In the genomic region with DNA sequence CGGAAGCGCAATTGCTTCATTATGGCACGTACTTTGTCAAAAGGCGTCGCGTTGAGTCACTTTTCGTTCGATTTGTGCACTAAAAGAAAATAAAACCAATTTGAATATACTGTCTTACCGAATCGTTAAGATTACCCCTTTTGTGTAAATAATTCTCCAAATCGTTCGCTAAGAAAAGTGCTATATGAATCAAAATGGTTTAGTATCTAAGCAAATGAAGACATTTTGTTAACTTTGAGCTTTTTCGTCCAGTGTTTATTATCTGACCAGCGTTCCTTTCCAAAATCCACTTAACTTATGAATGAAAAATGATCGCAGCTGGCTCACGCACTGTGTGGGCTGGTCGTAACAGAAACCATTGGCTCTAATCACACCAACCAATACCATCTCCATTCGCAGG, we compare ENCODE assay signal across 3 fruit fly cellular contexts.
A peak's percentile ranks its signal among the peaks of the same experiment; 100 is the strongest.
TF ChIP-seq lines count a peak whose summit lies in the region.

No protein-coding gene starts in this region.

TF ChIP-seq in whole organism, embryonic, 481 proteins besides CTCF, POLR2A, EP300 and RAD21 (continued from another document and continues in another):
- TF ChIP-seq Meics (GFP tag; optimal IDR thresholded peaks at IDR 0.05; lab: Kevin White, UChicago) (peak; percentile 40), fd102C (GFP tag; optimal IDR thresholded peaks at IDR 0.05; lab: Kevin White, UChicago) (no peak), CG1603 (tag; optimal IDR thresholded peaks at IDR 0.05; lab: Kevin White, UChicago) (peak; percentile 23), lbe (GFP tag; optimal IDR thresholded peaks at IDR 0.05; lab: Kevin White, UChicago) (peak; percentile 12), tup (GFP tag; optimal IDR thresholded peaks at IDR 0.05; lab: Kevin White, UChicago) (no peak), ind (GFP tag; optimal IDR thresholded peaks at IDR 0.05; lab: Kevin White, UChicago) (peak; percentile 8), dpn (GFP tag; optimal IDR thresholded peaks at IDR 0.05; lab: Kevin White, UChicago) (peak in 1 of 2 experiments; percentile 24), ranshi (GFP tag; IDR thresholded peaks at IDR 0.05; lab: Robert Waterston, UW) (0 out of 2 replicates have a peak, but pooled peaks have one; percentile 9), so (GFP tag; IDR thresholded peaks at IDR 0.05; lab: Robert Waterston, UW) (no peak), inv (GFP tag; IDR thresholded peaks at IDR 0.05; lab: Robert Waterston, UW; ENCODE audit: partially characterized antibody) (no peak), row (GFP tag; IDR thresholded peaks at IDR 0.05; lab: Robert Waterston, UW) (peak; percentile 53), wdn (GFP tag; IDR thresholded peaks at IDR 0.05; lab: Robert Waterston, UW) (0 out of 2 replicates have a peak, but pooled peaks have one; percentile 8), CG6689 (GFP tag; IDR thresholded peaks at IDR 0.05; lab: Robert Waterston, UW) (peak; percentile 23; the same call in 1 of the 2 replicates), CG12659 (GFP tag; optimal IDR thresholded peaks at IDR 0.05; lab: Kevin White, UChicago) (no peak), CG8281 (tag; optimal IDR thresholded peaks at IDR 0.05; lab: Kevin White, UChicago) (no peak), CoRest (tag; optimal IDR thresholded peaks at IDR 0.05; lab: Kevin White, UChicago) (peak; percentile 3), dmrt99B (tag; optimal IDR thresholded peaks at IDR 0.05; lab: Kevin White, UChicago) (peak; percentile 18), unpg (GFP tag; optimal IDR thresholded peaks at IDR 0.05; lab: Kevin White, UChicago) (peak; percentile 18), CG11696 (GFP tag; IDR thresholded peaks at IDR 0.05; lab: Robert Waterston, UW) (peak; percentile 51; the same call in 1 of the 2 replicates), Xrp1 (GFP tag; IDR thresholded peaks at IDR 0.05; lab: Robert Waterston, UW) (peak; percentile 23; the same call in 1 of the 2 replicates), aop (GFP tag; IDR thresholded peaks at IDR 0.05; lab: Robert Waterston, UW) (no peak), Xbp1 (GFP tag; optimal IDR thresholded peaks at IDR 0.05; lab: Kevin White, UChicago) (no peak), da (GFP tag; optimal IDR thresholded peaks at IDR 0.05; lab: Kevin White, UChicago) (no peak), CG11504 (tag; optimal IDR thresholded peaks at IDR 0.05; lab: Kevin White, UChicago) (peak; percentile 29), bsh (GFP tag; optimal IDR thresholded peaks at IDR 0.05; lab: Kevin White, UChicago) (peak in 1 of 2 experiments; percentile 6), CG2678 (tag; optimal IDR thresholded peaks at IDR 0.05; lab: Kevin White, UChicago) (peak; percentile 45), gce (GFP tag; IDR thresholded peaks at IDR 0.05; lab: Robert Waterston, UW) (no peak), hkb (optimal IDR thresholded peaks at IDR 0.05; lab: Kevin White, UChicago) (no peak), hkb (GFP tag; IDR thresholded peaks at IDR 0.05; lab: Robert Waterston, UW) (0 out of 2 replicates have a peak, but pooled peaks have one; percentile 29), lilli (GFP tag; optimal IDR thresholded peaks at IDR 0.05; lab: Kevin White, UChicago) (peak; percentile 43), bab2 (GFP tag; optimal IDR thresholded peaks at IDR 0.05; lab: Kevin White, UChicago) (peak; percentile 34), CG14441 (GFP tag; IDR thresholded peaks at IDR 0.05; lab: Robert Waterston, UW) (peak; percentile 34; the same call in 1 of the 2 replicates), CG13424 (tag; optimal IDR thresholded peaks at IDR 0.05; lab: Kevin White, UChicago) (peak; percentile 7), CG2116 (GFP tag; optimal IDR thresholded peaks at IDR 0.05; lab: Kevin White, UChicago) (no peak), slbo (GFP tag; IDR thresholded peaks at IDR 0.05; lab: Robert Waterston, UW) (peak; percentile 47), CG15479 (GFP tag; optimal IDR thresholded peaks at IDR 0.05; lab: Kevin White, UChicago) (no peak), Blimp-1 (GFP tag; optimal IDR thresholded peaks at IDR 0.05; lab: Kevin White, UChicago) (peak; percentile 13), CrebB (tag; optimal IDR thresholded peaks at IDR 0.05; lab: Kevin White, UChicago) (no peak), CG14014 (GFP tag; IDR thresholded peaks at IDR 0.05; lab: Robert Waterston, UW) (0 out of 2 replicates have a peak, but pooled peaks have one; percentile 26), sens (GFP tag; lab: Kevin White, UChicago) (peak; percentile 50), Pdp1 (GFP tag; optimal IDR thresholded peaks at IDR 0.05; lab: Kevin White, UChicago) (peak; percentile 10 to 24)

TF ChIP-seq in whole organism, prepupa, 60 proteins besides CTCF, POLR2A, EP300 and RAD21 (continued from another document):
- no peak for TF ChIP-seq CG6854 (GFP tag; optimal IDR thresholded peaks at IDR 0.05; lab: Kevin White, UChicago)
- TF ChIP-seq Sox102F (GFP tag; optimal IDR thresholded peaks at IDR 0.05; lab: Kevin White, UChicago) = peak; percentile 38
- no peak for TF ChIP-seq spab (GFP tag; optimal IDR thresholded peaks at IDR 0.05; lab: Kevin White, UChicago)
- TF ChIP-seq Hr4 (GFP tag; optimal IDR thresholded peaks at IDR 0.05; lab: Kevin White, UChicago) = peak; percentile 12
- peak; percentile 26 for TF ChIP-seq CG10669 (GFP tag; optimal IDR thresholded peaks at IDR 0.05; lab: Kevin White, UChicago)
- TF ChIP-seq cyc (GFP tag; optimal IDR thresholded peaks at IDR 0.05; lab: Kevin White, UChicago) = peak; percentile 53
- no peak for TF ChIP-seq CG1621 (tag; optimal IDR thresholded peaks at IDR 0.05; lab: Kevin White, UChicago)
- peak; percentile 23 for TF ChIP-seq Ets96B (tag; optimal IDR thresholded peaks at IDR 0.05; lab: Kevin White, UChicago)
- TF ChIP-seq CG8119 (GFP tag; IDR thresholded peaks at IDR 0.05; lab: Robert Waterston, UW) = peak; percentile 47; the same call in 1 of the 3 replicates
- TF ChIP-seq CG10631 (GFP tag; optimal IDR thresholded peaks at IDR 0.05; lab: Kevin White, UChicago) = peak; percentile 40
- TF ChIP-seq Smox (GFP tag; optimal IDR thresholded peaks at IDR 0.05; lab: Kevin White, UChicago) = peak; percentile 56
- peak; percentile 38 for TF ChIP-seq CG6792 (GFP tag; optimal IDR thresholded peaks at IDR 0.05; lab: Kevin White, UChicago)
- TF ChIP-seq CG6808 (GFP tag; optimal IDR thresholded peaks at IDR 0.05; lab: Kevin White, UChicago) = no peak
- no peak for TF ChIP-seq eg (GFP tag; IDR thresholded peaks at IDR 0.05; lab: Robert Waterston, UW)
- TF ChIP-seq topi (GFP tag; optimal IDR thresholded peaks at IDR 0.05; lab: Kevin White, UChicago) = peak; percentile 66
- TF ChIP-seq achi (GFP tag; optimal IDR thresholded peaks at IDR 0.05; lab: Kevin White, UChicago) = peak; percentile 57
- peak; percentile 40 for TF ChIP-seq CG3919 (GFP tag; optimal IDR thresholded peaks at IDR 0.05; lab: Kevin White, UChicago)
- TF ChIP-seq CG31627 (GFP tag; optimal IDR thresholded peaks at IDR 0.05; lab: Kevin White, UChicago) = peak; percentile 50
- TF ChIP-seq fd59A (GFP tag; optimal IDR thresholded peaks at IDR 0.05; lab: Kevin White, UChicago) = no peak
- TF ChIP-seq CG32006 (GFP tag; optimal IDR thresholded peaks at IDR 0.05; lab: Kevin White, UChicago) = peak; percentile 17
- TF ChIP-seq fkh (GFP tag; optimal IDR thresholded peaks at IDR 0.05; lab: Kevin White, UChicago) = no peak
- peak; percentile 74 for TF ChIP-seq Eip78C (GFP tag; lab: Kevin White, UChicago)
- TF ChIP-seq lz (GFP tag; optimal IDR thresholded peaks at IDR 0.05; lab: Kevin White, UChicago) = peak; percentile 34
- TF ChIP-seq CG4318 (GFP tag; optimal IDR thresholded peaks at IDR 0.05; lab: Kevin White, UChicago) = no peak
- no peak for TF ChIP-seq Eip93F (GFP tag; optimal IDR thresholded peaks at IDR 0.05; lab: Kevin White, UChicago)
- no peak for TF ChIP-seq dac (GFP tag; optimal IDR thresholded peaks at IDR 0.05; lab: Kevin White, UChicago)
- no peak for TF ChIP-seq CG11294 (GFP tag; IDR thresholded peaks at IDR 0.05; lab: Robert Waterston, UW)
- no peak for TF ChIP-seq salr (GFP tag; optimal IDR thresholded peaks at IDR 0.05; lab: Kevin White, UChicago)
- TF ChIP-seq Eip75B (GFP tag; optimal IDR thresholded peaks at IDR 0.05; lab: Kevin White, UChicago) = peak; percentile 23
- peak; percentile 33 for TF ChIP-seq OdsH (GFP tag; optimal IDR thresholded peaks at IDR 0.05; lab: Kevin White, UChicago)
- peak; percentile 25 for TF ChIP-seq vri (GFP tag; optimal IDR thresholded peaks at IDR 0.05; lab: Kevin White, UChicago)
- TF ChIP-seq pdm3 (GFP tag; optimal IDR thresholded peaks at IDR 0.05; lab: Kevin White, UChicago) = peak; percentile 49
- peak; percentile 70 for TF ChIP-seq svp (GFP tag; lab: Kevin White, UChicago)
- no peak for TF ChIP-seq Lpt (GFP tag; optimal IDR thresholded peaks at IDR 0.05; lab: Kevin White, UChicago)
- no peak for TF ChIP-seq CG11902 (GFP tag; optimal IDR thresholded peaks at IDR 0.05; lab: Kevin White, UChicago)
- TF ChIP-seq CG15336 (GFP tag; IDR thresholded peaks at IDR 0.05; lab: Robert Waterston, UW) = peak; percentile 34; the same call in 1 of the 2 replicates
- TF ChIP-seq Hr39 (GFP tag; optimal IDR thresholded peaks at IDR 0.05; lab: Kevin White, UChicago) = peak; percentile 66
- no peak for TF ChIP-seq CG6163 (GFP tag; IDR thresholded peaks at IDR 0.05; lab: Robert Waterston, UW)
- no peak for TF ChIP-seq CG34406 (GFP tag; optimal IDR thresholded peaks at IDR 0.05; lab: Kevin White, UChicago)

TF ChIP-seq in whole organism, wandering third instar larva, 38 proteins besides CTCF, POLR2A, EP300 and RAD21 (continued from another document):
- TF ChIP-seq h (GFP tag; optimal IDR thresholded peaks at IDR 0.05; lab: Kevin White, UChicago) = peak; percentile 66
